Worm (Caenorhabditis elegans) whole organism, L2 larva: ENCODE data around the gene F20E11.7.
"Not testable (repeated sequence)": the region's sequence is repeated elsewhere in the genome, so short reads cannot be mapped to it uniquely, and the experiment has no call there.

Experiments used
- C34F6.9 ChIP-seq: fragments of 150-350 bp; optimal IDR thresholded peaks from 2 replicates; lab custom pipeline; 2014; ENCODE audit warnings: missing biosample characterization, missing genetic modification characterization
- F13H6.1 ChIP-seq: sonication (generic microtip); optimal IDR thresholded peaks from 2 replicates; lab custom pipeline; 2016; ENCODE audit warnings: missing genetic modification characterization, missing compliant biosample characterization
- R02D3.7 ChIP-seq: fragments of 150-350 bp; optimal IDR thresholded peaks from 2 replicates; lab custom pipeline; 2014; ENCODE audit warnings: missing biosample characterization, missing genetic modification characterization
- Y55F3AM.14 ChIP-seq: fragments of 200-800 bp; sonication (Bioruptor generic); optimal IDR thresholded peaks from 2 replicates; lab custom pipeline; 2018; ENCODE audit warnings: mild to moderate bottlenecking, missing genetic modification characterization, missing compliant biosample characterization
- ZK546.5 ChIP-seq: sonication (generic microtip); optimal IDR thresholded peaks from 2 replicates; lab custom pipeline; 2017; ENCODE audit warnings: missing biosample characterization, missing genetic modification characterization
- aly-2 ChIP-seq: fragments of 150-350 bp; optimal IDR thresholded peaks from 2 replicates; lab custom pipeline; 2014; ENCODE audit warnings: missing biosample characterization, missing genetic modification characterization
- ama-1 ChIP-seq: fragments of 150-350 bp; optimal IDR thresholded peaks from 2 replicates; lab custom pipeline; 2018; ENCODE audit warnings: inconsistent platforms
- blmp-1 ChIP-seq: sonication (generic microtip); optimal IDR thresholded peaks from 2 replicates; lab custom pipeline; 2017; ENCODE audit warnings: missing genetic modification characterization, mild to moderate bottlenecking, missing compliant biosample characterization, antibody characterized with exemption, moderate library complexity; ENCODE audit not compliant: insufficient read depth
- dmd-4 ChIP-seq: sonication (generic microtip); optimal IDR thresholded peaks from 2 replicates; lab custom pipeline; 2017; ENCODE audit warnings: missing biosample characterization, missing genetic modification characterization
- elt-1 ChIP-seq: fragments of 150-350 bp; optimal IDR thresholded peaks from 2 replicates; lab custom pipeline; 2014; ENCODE audit warnings: missing biosample characterization, missing genetic modification characterization
- elt-3 ChIP-seq: sonication (generic microtip); optimal IDR thresholded peaks from 2 replicates; lab custom pipeline; 2017; ENCODE audit warnings: missing biosample characterization, missing genetic modification characterization
- fos-1 ChIP-seq: fragments of 150-350 bp; optimal IDR thresholded peaks from 2 replicates; lab custom pipeline; 2014; ENCODE audit warnings: missing biosample characterization, missing genetic modification characterization
- gmeb-1 ChIP-seq: fragments of 150-350 bp; optimal IDR thresholded peaks from 2 replicates; lab custom pipeline; 2014; ENCODE audit warnings: missing biosample characterization, missing genetic modification characterization
- lin-13 ChIP-seq: fragments of 150-350 bp; optimal IDR thresholded peaks from 2 replicates; lab custom pipeline; 2014; ENCODE audit warnings: missing biosample characterization, missing genetic modification reagents, missing genetic modification characterization
- mab-5 ChIP-seq: fragments of 150-350 bp; optimal IDR thresholded peaks from 2 replicates; lab custom pipeline; 2014; ENCODE audit warnings: missing biosample characterization, missing genetic modification characterization
- mbf-1 ChIP-seq: sonication (generic microtip); optimal IDR thresholded peaks from 2 replicates; lab custom pipeline; 2017; ENCODE audit warnings: missing biosample characterization, missing genetic modification characterization
- mdl-1 ChIP-seq, 2 experiments: fragments of 150-350 bp in 1 of 2; sonication (generic microtip) in 1 of 2; optimal IDR thresholded peaks; 2 replicates each; lab custom pipeline; 2017; ENCODE audit warnings: missing biosample characterization in 2 of 2, missing genetic modification characterization in 2 of 2
- nhr-11 ChIP-seq: fragments of 150-350 bp; optimal IDR thresholded peaks from 2 replicates; lab custom pipeline; 2014; ENCODE audit warnings: missing biosample characterization, missing genetic modification characterization
- nhr-12 ChIP-seq: fragments of 150-350 bp; optimal IDR thresholded peaks from 2 replicates; lab custom pipeline; 2014; ENCODE audit warnings: missing biosample characterization, missing genetic modification characterization
- nhr-21 ChIP-seq: fragments of 150-350 bp; optimal IDR thresholded peaks from 2 replicates; lab custom pipeline; 2014; ENCODE audit warnings: missing biosample characterization, missing genetic modification characterization
- nhr-237 ChIP-seq: fragments of 150-350 bp; optimal IDR thresholded peaks from 2 replicates; lab custom pipeline; 2014; ENCODE audit warnings: missing biosample characterization, missing genetic modification characterization
- nhr-25 ChIP-seq: fragments of 150-350 bp; sonication (generic microtip); optimal IDR thresholded peaks from 3 replicates; lab custom pipeline; 2014; ENCODE audit warnings: missing biosample characterization, missing genetic modification characterization
- nhr-77 ChIP-seq: fragments of 150-350 bp; optimal IDR thresholded peaks from 2 replicates; lab custom pipeline; 2014; ENCODE audit warnings: missing biosample characterization, missing genetic modification characterization
- peb-1 ChIP-seq: fragments of 150-350 bp; optimal IDR thresholded peaks from 2 replicates; lab custom pipeline; 2014; ENCODE audit warnings: missing biosample characterization, missing genetic modification characterization
- sem-4 ChIP-seq: fragments of 150-350 bp; optimal IDR thresholded peaks from 2 replicates; lab custom pipeline; 2014; ENCODE audit warnings: missing biosample characterization, missing genetic modification reagents, missing genetic modification characterization
- sma-9 ChIP-seq, 2 experiments: fragments of 150-350 bp in 1 of 2; sonication (generic microtip) in 1 of 2; optimal IDR thresholded peaks; 2 replicates each; lab custom pipeline; 2014 to 2016; ENCODE audit warnings: missing genetic modification characterization in 2 of 2, mild to moderate bottlenecking in 1 of 2, missing biosample characterization in 1 of 2, missing compliant biosample characterization in 1 of 2, missing genetic modification reagents in 1 of 2, moderate library complexity in 1 of 2
- snpc-4 ChIP-seq: fragments of 150-350 bp; optimal IDR thresholded peaks from 2 replicates; lab custom pipeline; 2014; ENCODE audit warnings: missing biosample characterization, missing genetic modification characterization
- unc-55 ChIP-seq: fragments of 150-350 bp; sonication (generic microtip); optimal IDR thresholded peaks from 3 replicates; lab custom pipeline; 2014; ENCODE audit warnings: missing biosample characterization, missing genetic modification reagents, missing genetic modification characterization
- unc-62 ChIP-seq: fragments of 150-350 bp; optimal IDR thresholded peaks from 2 replicates; lab custom pipeline; 2014; ENCODE audit warnings: missing biosample characterization, missing genetic modification reagents, missing genetic modification characterization
- ztf-1 ChIP-seq: fragments of 200-800 bp; sonication (Bioruptor generic); conservative IDR thresholded peaks from 2 replicates; pipeline ENCODE4 v1.3.6; 2022; ENCODE audit warnings: missing genetic modification characterization, missing compliant biosample characterization
- ztf-11 ChIP-seq: sonication (generic microtip); optimal IDR thresholded peaks from 2 replicates; lab custom pipeline; 2017; ENCODE audit warnings: missing biosample characterization, missing genetic modification characterization

Gene F20E11.7

ce11 chrV:17464278-17464677, at the start of gene F20E11.7:
F20E11.7 (plus strand) TSS chrV:17464578.
- TF ChIP-seq mdl-1 (tag; optimal IDR thresholded peaks at IDR 0.05; lab: Kevin White, UChicago); ztf-1; Y55F3AM.14: not testable (repeated sequence)

ce11 chrV:17414951-17415350, 49.4 kb upstream of the F20E11.7 start, which contains the start of gene T27C5.12:
T27C5.12 (plus strand) TSS chrV:17415251.
- TF ChIP-seq nhr-237 (tag; lab: Kevin White, UChicago) (no peak), R02D3.7 (no peak), nhr-21 (tag; lab: Kevin White, UChicago) (no peak), sma-9 (GFP tag; optimal IDR thresholded peaks at IDR 0.05; lab: Kevin White, UChicago) (no peak), sma-9 (tag; optimal IDR thresholded peaks at IDR 0.05; lab: Kevin White, UChicago) (no peak), mbf-1 (tag; lab: Kevin White, UChicago) (no peak), ZK546.5 (no peak), nhr-11 (tag; lab: Kevin White, UChicago) (no peak), gmeb-1 (tag; lab: Kevin White, UChicago) (no peak)

- TF ChIP-seq nhr-25 (tag; lab: Kevin White, UChicago) (no peak), fos-1 (tag; lab: Kevin White, UChicago) (peak; percentile 35)
These were observed 47.5 kb upstream of the F20E11.7 start, which contains the start of gene clc-21 for ce11 chrV:17416833-17417232. clc-21 (plus strand) TSS chrV:17417133.

- TF ChIP-seq elt-1 (tag; lab: Kevin White, UChicago) = no peak
- no peak for TF ChIP-seq snpc-4
- TF ChIP-seq nhr-77 (tag; lab: Kevin White, UChicago) = no peak
- TF ChIP-seq R02D3.7 = no peak
- TF ChIP-seq mdl-1 (tag; optimal IDR thresholded peaks at IDR 0.05; lab: Kevin White, UChicago) = no peak
- no peak for TF ChIP-seq sem-4 (tag; lab: Kevin White, UChicago)
- TF ChIP-seq ama-1 (lab: Kevin White, UChicago) = no peak
- TF ChIP-seq unc-62 (GFP tag; lab: Kevin White, UChicago) = no peak
- no peak for TF ChIP-seq peb-1 (tag; lab: Kevin White, UChicago)
- no peak for TF ChIP-seq lin-13 (GFP tag; lab: Kevin White, UChicago)
- no peak for TF ChIP-seq aly-2 (tag; lab: Kevin White, UChicago)
- TF ChIP-seq F13H6.1 = no peak
These were observed 35.1 kb upstream of the F20E11.7 start for ce11 chrV:17429262-17429661.

ce11 chrV:17430066-17430465, 34.3 kb upstream of the F20E11.7 start, which contains the start of gene T27C5.10:
T27C5.10 (minus strand) TSS chrV:17430166.
- TF ChIP-seq mab-5 (tag; lab: Kevin White, UChicago) (no peak), ztf-11 (tag; lab: Kevin White, UChicago) (no peak)

- TF ChIP-seq mbf-1 (tag; lab: Kevin White, UChicago) (no peak), elt-3 (tag; lab: Kevin White, UChicago) (no peak), nhr-12 (no peak), nhr-237 (tag; lab: Kevin White, UChicago) (no peak), dmd-4 (tag; lab: Kevin White, UChicago) (no peak), lin-13 (GFP tag; lab: Kevin White, UChicago) (no peak), nhr-11 (tag; lab: Kevin White, UChicago) (no peak), gmeb-1 (tag; lab: Kevin White, UChicago) (no peak), mdl-1 (tag; optimal IDR thresholded peaks at IDR 0.05; lab: Kevin White, UChicago) (no peak), ama-1 (lab: Kevin White, UChicago) (no peak), unc-55 (GFP tag; lab: Kevin White, UChicago) (no peak), C34F6.9 (no peak), blmp-1 (no peak), snpc-4 (no peak), F13H6.1 (no peak)
These were observed 33.5 kb upstream of the F20E11.7 start, which contains the start of gene srbc-27 for ce11 chrV:17430903-17431302. srbc-27 (plus strand) TSS chrV:17431203.
